Worm (Caenorhabditis elegans): Measurements from ENCODE around the gene mdt-10.

The mdt-10 gene

ce11 chrII:7891869-7892615 lies 37.2 kb upstream of the mdt-10 start:
- TF ChIP-seq unc-120 (tag; optimal IDR thresholded peaks at IDR 0.05; ENCODE audit: poor library complexity, severe bottlenecking) (peak; percentile 68), lsy-2 (tag; optimal IDR thresholded peaks at IDR 0.05) (peak; percentile 5), ces-1 (GFP tag; optimal IDR thresholded peaks at IDR 0.05) (peak; percentile 51), blmp-1 (tag; optimal IDR thresholded peaks at IDR 0.05) (no peak), hlh-1 (tag; optimal IDR thresholded peaks at IDR 0.05) (peak; percentile 28), mls-2 (tag; optimal IDR thresholded peaks at IDR 0.05) (peak; percentile 1), ham-2 (GFP tag; optimal IDR thresholded peaks at IDR 0.05) (no peak)

ce11 chrII:7889321-7889720 lies 34.5 kb upstream of the mdt-10 start:
- no peak for TF ChIP-seq ham-2 (GFP tag; optimal IDR thresholded peaks at IDR 0.05)
- no peak for TF ChIP-seq flh-1 (GFP tag; optimal IDR thresholded peaks at IDR 0.05)
- no peak for TF ChIP-seq unc-39 (tag; optimal IDR thresholded peaks at IDR 0.05)
- no peak for TF ChIP-seq lin-32 (GFP tag; optimal IDR thresholded peaks at IDR 0.05)
- TF ChIP-seq nhr-2 (tag; optimal IDR thresholded peaks at IDR 0.05): no peak

ce11 chrII:7888759-7889158 lies 33.9 kb upstream of the mdt-10 start:
- no peak for TF ChIP-seq bed-3 (GFP tag; optimal IDR thresholded peaks at IDR 0.05)

ce11 chrII:7887295-7887694 lies 32.5 kb upstream of the mdt-10 start:
- TF ChIP-seq unc-120 (tag; optimal IDR thresholded peaks at IDR 0.05; ENCODE audit: poor library complexity, severe bottlenecking): no peak
- TF ChIP-seq nhr-28 (tag; optimal IDR thresholded peaks at IDR 0.05): no peak
- TF ChIP-seq lsy-2 (tag; optimal IDR thresholded peaks at IDR 0.05): no peak
- no peak for TF ChIP-seq sptf-1 (tag; optimal IDR thresholded peaks at IDR 0.05)
- TF ChIP-seq mls-2 (tag; optimal IDR thresholded peaks at IDR 0.05): no peak
- no peak for TF ChIP-seq elt-3 (tag; optimal IDR thresholded peaks at IDR 0.05)
- no peak for TF ChIP-seq ceh-39 (tag; optimal IDR thresholded peaks at IDR 0.05)
- no peak for TF ChIP-seq ceh-83 (GFP tag; optimal IDR thresholded peaks at IDR 0.05)
- no peak for TF ChIP-seq unc-39 (tag; optimal IDR thresholded peaks at IDR 0.05)
- no peak for TF ChIP-seq mep-1 (tag; optimal IDR thresholded peaks at IDR 0.05)
- TF ChIP-seq ces-1 (GFP tag; optimal IDR thresholded peaks at IDR 0.05): no peak
- TF ChIP-seq ceh-43 (GFP tag; optimal IDR thresholded peaks at IDR 0.05): no peak
- no peak for TF ChIP-seq blmp-1 (tag; optimal IDR thresholded peaks at IDR 0.05)
- no peak for TF ChIP-seq nhr-237 (tag; optimal IDR thresholded peaks at IDR 0.05)
- TF ChIP-seq mab-5 (tag; optimal IDR thresholded peaks at IDR 0.05): no peak
- no peak for TF ChIP-seq flh-1 (GFP tag; optimal IDR thresholded peaks at IDR 0.05)
- no peak for TF ChIP-seq ztf-11 (tag; optimal IDR thresholded peaks at IDR 0.05)
- TF ChIP-seq lin-32 (GFP tag; optimal IDR thresholded peaks at IDR 0.05): no peak
- no peak for TF ChIP-seq elt-1 (tag; optimal IDR thresholded peaks at IDR 0.05; ENCODE audit: borderline replicate concordance, insufficient read depth)
- TF ChIP-seq lin-13 (tag; optimal IDR thresholded peaks at IDR 0.05): no peak

ce11 chrII:7884898-7885297 lies 30.1 kb upstream of the mdt-10 start:
- TF ChIP-seq ces-1 (GFP tag; optimal IDR thresholded peaks at IDR 0.05) (peak; percentile 65), zip-8 (tag; optimal IDR thresholded peaks at IDR 0.05) (no peak)

ce11 chrII:7880373-7880862 lies 25.6 kb upstream of the mdt-10 start, which contains the start of gene perm-1:
Gene perm-1, plus strand, starts transcription at chrII:7880812.
- no peak for TF ChIP-seq unc-39 (tag; optimal IDR thresholded peaks at IDR 0.05)
- TF ChIP-seq nhr-237 (tag; optimal IDR thresholded peaks at IDR 0.05): no peak
- TF ChIP-seq ceh-83 (GFP tag; optimal IDR thresholded peaks at IDR 0.05): no peak
- no peak for TF ChIP-seq pha-4 (tag; optimal IDR thresholded peaks at IDR 0.05)
- TF ChIP-seq lsy-2 (tag; optimal IDR thresholded peaks at IDR 0.05): peak; percentile 32
- TF ChIP-seq M03D4.4 (tag; optimal IDR thresholded peaks at IDR 0.05): no peak
- no peak for TF ChIP-seq ham-2 (GFP tag; optimal IDR thresholded peaks at IDR 0.05)
- no peak for TF ChIP-seq mep-1 (tag; optimal IDR thresholded peaks at IDR 0.05)

All from whole organism, mixed stage, embryonic.